Worm (Caenorhabditis elegans) whole organism, midembryonic: ENCODE data around the gene sra-14.

ENCODE experiments used
- T22C8.4 ChIP-seq: fragments of 200-800 bp; sonication (Bioruptor generic); IDR thresholded peaks from 2 replicates; pipeline ENCODE4 v1.3.6; 2022; ENCODE audit warnings: missing genetic modification characterization, missing compliant biosample characterization
- cog-1 ChIP-seq: sonication (generic microtip); optimal IDR thresholded peaks from 2 replicates; lab custom pipeline; 2016; ENCODE audit warnings: missing genetic modification characterization, missing compliant biosample characterization
- flt-1 ChIP-seq: fragments of 200-800 bp; sonication (Bioruptor generic); IDR thresholded peaks from 2 replicates; pipeline ENCODE4 v1.3.6; 2022; ENCODE audit warnings: missing genetic modification characterization, missing compliant biosample characterization

ce11 chrII:12928241-12928640, 43.2 kb downstream of the sra-14 start, which contains the start of gene F58G1.3:
- TF ChIP-seq cog-1 (tag; lab: Kevin White, UChicago): no peak
- TF ChIP-seq T22C8.4: no peak
- no peak for TF ChIP-seq flt-1 (GFP tag; lab: Robert Waterston, UW)
